Fruit fly (Drosophila melanogaster) whole organism, embryonic: ENCODE results near the gene brn.

Experiments used
- Abd-B ChIP-seq: fragments of 200-800 bp; sonication (Bioruptor generic); optimal IDR thresholded peaks from 2 replicates; lab custom pipeline; 2018; ENCODE audit warnings: missing biosample characterization, mild to moderate bottlenecking, missing genetic modification characterization, moderate library complexity
- CG10462 ChIP-seq: fragments of 200-800 bp; sonication (Bioruptor generic); optimal IDR thresholded peaks from 2 replicates; lab custom pipeline; 2016; ENCODE audit warnings: missing biosample characterization, missing genetic modification characterization
- CG12155 ChIP-seq: fragments of 200-800 bp; sonication (Bioruptor generic); optimal IDR thresholded peaks from 3 replicates; lab custom pipeline; 2016; ENCODE audit warnings: missing biosample characterization, missing genetic modification characterization
- CG1233 ChIP-seq: fragments of 200-800 bp; sonication (Bioruptor generic); optimal IDR thresholded peaks from 4 replicates; lab custom pipeline; 2018; ENCODE audit warnings: missing biosample characterization, mild to moderate bottlenecking, missing genetic modification characterization
- CG12391 ChIP-seq: fragments of 200-800 bp; sonication (Bioruptor generic); optimal IDR thresholded peaks from 3 replicates; lab custom pipeline; 2018; ENCODE audit warnings: missing biosample characterization, mild to moderate bottlenecking, missing genetic modification characterization, moderate library complexity
- CG12744 ChIP-seq: fragments of 200-800 bp; sonication (Bioruptor generic); optimal IDR thresholded peaks from 2 replicates; lab custom pipeline; 2016; ENCODE audit warnings: missing biosample characterization, missing genetic modification characterization
- CG14014 ChIP-seq: fragments of 200-800 bp; sonication (Bioruptor generic); IDR thresholded peaks from 2 replicates; pipeline ENCODE4 v1.3.6; 2022; ENCODE audit warnings: missing biosample characterization, missing genetic modification characterization
- CG14965 ChIP-seq: fragments of 200-800 bp; sonication (Bioruptor generic); optimal IDR thresholded peaks from 2 replicates; lab custom pipeline; 2016; ENCODE audit warnings: missing biosample characterization, missing genetic modification characterization, borderline replicate concordance
- CG2712 ChIP-seq: fragments of 200-800 bp; optimal IDR thresholded peaks from 3 replicates; lab custom pipeline; 2019; ENCODE audit warnings: missing biosample characterization, mild to moderate bottlenecking, missing genetic modification characterization, moderate library complexity
- CG31441 ChIP-seq: fragments of 200-800 bp; sonication (Bioruptor generic); IDR thresholded peaks from 2 replicates; pipeline ENCODE4 v1.3.6; 2022; ENCODE audit warnings: missing biosample characterization, missing genetic modification characterization
- CG4328 ChIP-seq: fragments of 200-800 bp; sonication (Bioruptor generic); optimal IDR thresholded peaks from 3 replicates; lab custom pipeline; 2017; ENCODE audit warnings: missing biosample characterization, missing genetic modification reagents, missing genetic modification characterization
- CG4404 ChIP-seq: fragments of 200-800 bp; sonication (Bioruptor generic); IDR thresholded peaks from 2 replicates; pipeline ENCODE4 v1.3.6; 2022; ENCODE audit warnings: missing biosample characterization, missing genetic modification characterization
- CG6689 ChIP-seq: fragments of 200-800 bp; sonication (Bioruptor generic); IDR thresholded peaks from 2 replicates; pipeline ENCODE4 v1.3.6; 2022; ENCODE audit warnings: missing biosample characterization, missing genetic modification characterization
- CG7745 ChIP-seq: fragments of 200-800 bp; sonication (Bioruptor generic); optimal IDR thresholded peaks from 2 replicates; lab custom pipeline; 2018; ENCODE audit warnings: missing biosample characterization, mild to moderate bottlenecking, missing genetic modification characterization, moderate library complexity
- Dbx ChIP-seq: fragments of 200-800 bp; sonication (Bioruptor generic); IDR thresholded peaks from 3 replicates; pipeline ENCODE4 v1.3.6; 2022; ENCODE audit warnings: missing biosample characterization, missing genetic modification characterization
- Dip3 ChIP-seq: fragments of 200-800 bp; sonication (Bioruptor generic); optimal IDR thresholded peaks from 3 replicates; lab custom pipeline; 2016; ENCODE audit warnings: missing biosample characterization, missing genetic modification characterization
- Dp ChIP-seq: fragments of 200-800 bp; sonication (Bioruptor generic); optimal IDR thresholded peaks from 2 replicates; lab custom pipeline; 2018; ENCODE audit warnings: missing biosample characterization, mild to moderate bottlenecking, missing genetic modification characterization, moderate library complexity
- Dref ChIP-seq: fragments of 200-800 bp; sonication (Bioruptor generic); IDR thresholded peaks from 2 replicates; pipeline ENCODE4 v1.3.6; 2022; ENCODE audit warnings: missing biosample characterization, missing genetic modification characterization
- E2f2 ChIP-seq: fragments of 200-800 bp; sonication (Bioruptor generic); IDR thresholded peaks from 2 replicates; pipeline ENCODE4 v1.3.6; 2022; ENCODE audit warnings: missing biosample characterization, missing genetic modification characterization
- Hey ChIP-seq: fragments of 200-800 bp; sonication (Bioruptor generic); optimal IDR thresholded peaks from 3 replicates; lab custom pipeline; 2018; ENCODE audit warnings: missing biosample characterization, mild to moderate bottlenecking, missing genetic modification characterization
- NC2α ChIP-seq: fragments of 200-800 bp; sonication (Bioruptor generic); optimal IDR thresholded peaks from 2 replicates; lab custom pipeline; 2016; ENCODE audit warnings: missing biosample characterization, missing genetic modification characterization
- Optix ChIP-seq: fragments of 200-800 bp; sonication (Bioruptor generic); IDR thresholded peaks from 3 replicates; pipeline ENCODE4 v1.3.6; 2022; ENCODE audit warnings: missing biosample characterization, missing genetic modification characterization
- Sin3A ChIP-seq: fragments of >200 bp; optimal IDR thresholded peaks from 2 replicates; lab custom pipeline; 2018
- Six4 ChIP-seq: fragments of 200-800 bp; sonication (Bioruptor generic); optimal IDR thresholded peaks from 2 replicates; lab custom pipeline; 2016; ENCODE audit warnings: missing biosample characterization, missing genetic modification characterization
- Sry-β ChIP-seq: fragments of 200-800 bp; sonication (Bioruptor generic); optimal IDR thresholded peaks from 2 replicates; lab custom pipeline; 2018; ENCODE audit warnings: missing biosample characterization, mild to moderate bottlenecking, missing genetic modification characterization, moderate library complexity
- Stat92E ChIP-seq, 3 experiments: fragments of >200 bp in 2 of 3; fragments of 200-800 bp in 1 of 3; sonication (Bioruptor generic) in 1 of 3; optimal IDR thresholded peaks; 2 replicates each; lab custom pipeline; 2017 to 2019; ENCODE audit warnings: missing biosample characterization in 3 of 3, missing genetic modification characterization in 3 of 3, mild to moderate bottlenecking in 1 of 3, moderate library complexity in 1 of 3
- Usf ChIP-seq: fragments of 200-800 bp; sonication (Bioruptor generic); optimal IDR thresholded peaks from 2 replicates; lab custom pipeline; 2017; ENCODE audit warnings: missing genotype, missing biosample characterization, missing genetic modification characterization
- YL-1 ChIP-seq: fragments of 200-800 bp; sonication (Bioruptor generic); optimal IDR thresholded peaks from 3 replicates; lab custom pipeline; 2017; ENCODE audit warnings: missing biosample characterization, mild to moderate bottlenecking, missing genetic modification characterization
- br ChIP-seq: fragments of >200 bp; optimal IDR thresholded peaks from 2 replicates; lab custom pipeline; 2017
- cato ChIP-seq: fragments of 200-800 bp; sonication (Bioruptor generic); optimal IDR thresholded peaks from 2 replicates; lab custom pipeline; 2016; ENCODE audit warnings: missing biosample characterization, missing genetic modification characterization, borderline replicate concordance
- disco-r ChIP-seq: fragments of 200-800 bp; sonication (Bioruptor generic); optimal IDR thresholded peaks from 2 replicates; lab custom pipeline; 2016; ENCODE audit warnings: missing biosample characterization, missing genetic modification characterization
- ems ChIP-seq: fragments of 200-800 bp; sonication (Bioruptor generic); optimal IDR thresholded peaks from 3 replicates; lab custom pipeline; 2016; ENCODE audit warnings: missing biosample characterization, missing genetic modification characterization
- en ChIP-seq: fragments of 200-800 bp; sonication (Bioruptor generic); optimal IDR thresholded peaks from 2 replicates; lab custom pipeline; 2016; ENCODE audit warnings: missing biosample characterization, missing genetic modification characterization
- ftz-f1 ChIP-seq: fragments of 200-800 bp; sonication (Bioruptor generic); optimal IDR thresholded peaks from 2 replicates; lab custom pipeline; 2016; ENCODE audit warnings: missing biosample characterization, missing genetic modification characterization
- grau ChIP-seq: fragments of 200-800 bp; optimal IDR thresholded peaks from 3 replicates; lab custom pipeline; 2019; ENCODE audit warnings: missing biosample characterization, mild to moderate bottlenecking, missing genetic modification characterization, moderate library complexity
- h ChIP-seq: fragments of >200 bp; optimal IDR thresholded peaks from 2 replicates; lab custom pipeline; 2017
- hb ChIP-seq: fragments of 200-800 bp; sonication (Bioruptor generic); IDR thresholded peaks from 3 replicates; pipeline ENCODE4 v1.3.6; 2022; ENCODE audit warnings: missing biosample characterization, missing genetic modification characterization; ENCODE audit not compliant: partially characterized antibody
- hbn ChIP-seq: fragments of 200-800 bp; sonication (Bioruptor generic); IDR thresholded peaks from 2 replicates; pipeline ENCODE4 v1.3.6; 2022; ENCODE audit warnings: missing biosample characterization, missing genetic modification characterization; ENCODE audit not compliant: partially characterized antibody
- kah ChIP-seq: fragments of 200-800 bp; sonication (Bioruptor generic); optimal IDR thresholded peaks from 2 replicates; lab custom pipeline; 2018; ENCODE audit warnings: missing biosample characterization, mild to moderate bottlenecking, missing genetic modification characterization
- nom ChIP-seq: fragments of 200-800 bp; sonication (Bioruptor generic); optimal IDR thresholded peaks from 2 replicates; lab custom pipeline; 2017; ENCODE audit warnings: missing biosample characterization, missing genetic modification characterization, mild to moderate bottlenecking, moderate library complexity, missing genetic modification reagents
- onecut ChIP-seq: fragments of 200-800 bp; sonication (Bioruptor generic); IDR thresholded peaks from 2 replicates; pipeline ENCODE4 v1.3.6; 2022; ENCODE audit warnings: missing biosample characterization, missing genetic modification characterization
- otp ChIP-seq: fragments of 200-800 bp; sonication (Bioruptor generic); IDR thresholded peaks from 3 replicates; pipeline ENCODE4, ENCODE4 v1.3.6; 2022; ENCODE audit warnings: missing biosample characterization, missing genetic modification characterization
- pan ChIP-seq, 4 experiments: fragments of >200 bp in 3 of 4; fragments of 200-800 bp in 1 of 4; sonication (Bioruptor generic) in 1 of 4; optimal IDR thresholded peaks in 3 of 4; IDR thresholded peaks in 1 of 4; 2 replicates each; pipeline versions ENCODE4 v1.3.6 to Lab custom; 2017 to 2022; ENCODE audit warnings: missing biosample characterization in 2 of 4, missing genetic modification characterization in 2 of 4, mixed read lengths in 1 of 4
- psq ChIP-seq: fragments of 200-800 bp; sonication (Bioruptor generic); optimal IDR thresholded peaks from 2 replicates; lab custom pipeline; 2017; ENCODE audit warnings: missing biosample characterization, missing genetic modification characterization
- sisA ChIP-seq: fragments of 200-800 bp; sonication (Bioruptor generic); IDR thresholded peaks from 2 replicates; pipeline ENCODE4 v1.3.6; 2022; ENCODE audit warnings: missing biosample characterization, missing genetic modification characterization
- stwl ChIP-seq: fragments of 200-800 bp; sonication (Bioruptor generic); optimal IDR thresholded peaks from 3 replicates; lab custom pipeline; 2018; ENCODE audit warnings: missing biosample characterization, mild to moderate bottlenecking, missing genetic modification characterization, moderate library complexity
- tio ChIP-seq: fragments of 200-800 bp; sonication (Bioruptor generic); optimal IDR thresholded peaks from 2 replicates; lab custom pipeline; 2017; ENCODE audit warnings: missing biosample characterization, missing genetic modification characterization, inconsistent platforms
- vnd ChIP-seq: fragments of 200-800 bp; sonication (Bioruptor generic); IDR thresholded peaks from 3 replicates; pipeline ENCODE4 v1.3.6; 2022; ENCODE audit warnings: missing biosample characterization, missing genetic modification characterization; ENCODE audit not compliant: partially characterized antibody
- z ChIP-seq: fragments of 200-800 bp; sonication (Bioruptor generic); IDR thresholded peaks from 3 replicates; pipeline ENCODE4 v1.3.6; 2022; ENCODE audit warnings: missing biosample characterization, missing genetic modification characterization
- zen2 ChIP-seq: fragments of 200-800 bp; sonication (Bioruptor generic); IDR thresholded peaks from 3 replicates; pipeline ENCODE4 v1.3.6; 2022; ENCODE audit warnings: missing biosample characterization, missing genetic modification characterization; ENCODE audit not compliant: partially characterized antibody
- zfh1 ChIP-seq: fragments of 200-800 bp; sonication (Bioruptor generic); IDR thresholded peaks from 3 replicates; pipeline ENCODE4 v1.3.6; 2022; ENCODE audit warnings: missing biosample characterization, missing genetic modification characterization

brn gene

DNA sequence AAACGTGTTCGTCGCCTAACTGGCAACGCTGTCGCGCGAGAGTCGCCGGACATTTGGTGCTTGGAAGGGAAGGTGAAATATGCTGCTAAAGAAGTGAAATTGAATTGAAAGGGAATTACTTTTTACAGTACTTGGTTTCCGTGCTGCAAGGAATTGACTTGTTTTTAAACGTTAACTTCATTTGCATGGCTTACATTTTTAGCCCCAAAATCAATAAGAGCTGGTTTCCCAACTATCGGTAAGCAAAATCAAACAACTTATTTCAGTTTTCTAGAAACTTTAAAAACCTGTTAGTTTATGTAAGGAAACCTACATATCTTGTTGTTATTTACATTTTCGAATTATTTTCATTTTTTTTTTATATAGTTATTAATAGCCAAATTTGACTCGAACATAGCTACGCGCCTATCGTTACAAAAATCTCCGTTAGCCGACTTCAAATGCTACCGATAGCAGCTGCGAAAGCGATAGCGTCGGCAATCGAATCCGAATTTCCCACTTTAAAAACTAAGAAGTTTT, 9.6 kb downstream of the brn start, which contains the start of the genes dgt4 and Nsun2 (continued):
- TF ChIP-seq CG7745 (tag; lab: Kevin White, UChicago): no peak
- TF ChIP-seq hb: no peak
- TF ChIP-seq zen2 (GFP tag; lab: Robert Waterston, UW): no peak; the same call in 2 of the 3 replicates
- no peak for TF ChIP-seq Stat92E (GFP tag; optimal IDR thresholded peaks at IDR 0.05; lab: Kevin White, UChicago)
- no peak for TF ChIP-seq tio (GFP tag; lab: Kevin White, UChicago)
- TF ChIP-seq disco-r (GFP tag; lab: Kevin White, UChicago): no peak
- TF ChIP-seq otp (GFP tag; lab: Robert Waterston, UW): no peak
- no peak for TF ChIP-seq Dip3 (GFP tag; lab: Kevin White, UChicago)
- no peak for TF ChIP-seq br
- TF ChIP-seq psq (GFP tag; lab: Kevin White, UChicago): no peak
- TF ChIP-seq h (lab: Kevin White, UChicago): no peak
- TF ChIP-seq Sin3A: peak; percentile 51
- TF ChIP-seq onecut: no peak
- peak; percentile 21 for TF ChIP-seq CG12391 (tag; lab: Kevin White, UChicago)
- no peak for TF ChIP-seq CG1233 (GFP tag; lab: Kevin White, UChicago)
- no peak for TF ChIP-seq NC2α (GFP tag; lab: Kevin White, UChicago)
- peak; percentile 35; the same call in 1 of the 2 replicates for TF ChIP-seq sisA
- TF ChIP-seq Sry-β (GFP tag; lab: Kevin White, UChicago): peak; percentile 65
- no peak for TF ChIP-seq z
- TF ChIP-seq cato: no peak
- peak; percentile 49 for TF ChIP-seq Dp
- no peak for TF ChIP-seq CG12744 (GFP tag; lab: Kevin White, UChicago)
- TF ChIP-seq vnd (GFP tag; lab: Robert Waterston, UW): peak; percentile 44; the same call in 1 of the 3 replicates
- 0 out of 2 replicates have a peak, but pooled peaks have one; percentile 13 for TF ChIP-seq CG31441 (GFP tag; lab: Robert Waterston, UW)
- peak; percentile 28 for TF ChIP-seq CG12155 (GFP tag; lab: Kevin White, UChicago)
- no peak for TF ChIP-seq CG14965 (GFP tag; lab: Kevin White, UChicago)
- TF ChIP-seq CG10462 (GFP tag; lab: Kevin White, UChicago): no peak
- TF ChIP-seq Optix (GFP tag; lab: Robert Waterston, UW): no peak
- no peak for TF ChIP-seq CG4404
- TF ChIP-seq YL-1 (GFP tag; lab: Kevin White, UChicago): peak; percentile 49
- no peak for TF ChIP-seq grau (tag; lab: Kevin White, UChicago)
- TF ChIP-seq pan (optimal IDR thresholded peaks at IDR 0.05; lab: Kevin White, UChicago): no peak
- TF ChIP-seq pan (GFP tag; optimal IDR thresholded peaks at IDR 0.05 in 1 of 2, IDR thresholded peaks at IDR 0.05 in 1 of 2): no peak
- peak; percentile 15 for TF ChIP-seq CG2712 (tag; lab: Kevin White, UChicago)
- TF ChIP-seq Abd-B (GFP tag; lab: Kevin White, UChicago): no peak
- TF ChIP-seq Hey (tag; lab: Kevin White, UChicago): no peak
- no peak for TF ChIP-seq nom (GFP tag; lab: Kevin White, UChicago)
- no peak for TF ChIP-seq CG4328 (GFP tag; lab: Kevin White, UChicago)
- TF ChIP-seq Six4: no peak
- no peak for TF ChIP-seq kah (GFP tag; lab: Kevin White, UChicago)
- no peak for TF ChIP-seq ftz-f1 (GFP tag; lab: Kevin White, UChicago)
- no peak for TF ChIP-seq ems (GFP tag; lab: Kevin White, UChicago)
- TF ChIP-seq Usf (GFP tag; lab: Kevin White, UChicago): no peak
- TF ChIP-seq zfh1: no peak
- TF ChIP-seq en (GFP tag; lab: Kevin White, UChicago): no peak
- peak; percentile 60 for TF ChIP-seq E2f2
- TF ChIP-seq stwl (tag; lab: Kevin White, UChicago): no peak
- TF ChIP-seq CG14014: no peak
- TF ChIP-seq hbn (GFP tag; lab: Robert Waterston, UW): 0 out of 2 replicates have a peak, but pooled peaks have one; percentile 15
- TF ChIP-seq Dbx: no peak
- no peak for TF ChIP-seq CG6689
- peak; percentile 64 for TF ChIP-seq Dref (GFP tag; lab: Robert Waterston, UW)
